Worm (Caenorhabditis elegans) whole organism, L1 larva: ENCODE results near the gene nhr-46.

Source experiments
- C16A3.4 ChIP-seq: fragments of 150-350 bp; optimal IDR thresholded peaks from 2 replicates; lab custom pipeline; 2014; ENCODE audit warnings: missing biosample characterization, missing genetic modification characterization
- C34B4.2 ChIP-seq: sonication (generic microtip); optimal IDR thresholded peaks from 2 replicates; lab custom pipeline; 2017; ENCODE audit warnings: mild to moderate bottlenecking, missing genetic modification characterization, missing compliant biosample characterization
- blmp-1 ChIP-seq: fragments of 150-350 bp; optimal IDR thresholded peaks from 2 replicates; lab custom pipeline; 2014; ENCODE audit warnings: missing biosample characterization, missing genetic modification characterization
- ceh-63 ChIP-seq: fragments of 200-800 bp; sonication (Bioruptor generic); optimal IDR thresholded peaks from 2 replicates; lab custom pipeline; 2018; ENCODE audit warnings: mild to moderate bottlenecking, missing genetic modification characterization, missing compliant biosample characterization
- ceh-8 ChIP-seq: fragments of 200-800 bp; sonication (Bioruptor generic); optimal IDR thresholded peaks from 2 replicates; lab custom pipeline; 2018; ENCODE audit warnings: mild to moderate bottlenecking, missing genetic modification characterization, moderate library complexity, missing compliant biosample characterization
- ceh-88 ChIP-seq: fragments of 200-800 bp; sonication (Bioruptor generic); IDR thresholded peaks from 2 replicates; pipeline ENCODE4 v1.3.6; 2022; ENCODE audit warnings: missing genetic modification characterization, missing compliant biosample characterization
- ceh-90 ChIP-seq: sonication (generic microtip); optimal IDR thresholded peaks from 2 replicates; lab custom pipeline; 2016; ENCODE audit warnings: missing genetic modification characterization, missing compliant biosample characterization
- efl-1 ChIP-seq, 4 experiments: fragments of 150-350 bp; optimal IDR thresholded peaks in 3 of 4; peaks in 1 of 4; 1 replicate in 1 of 4; 2 replicates in 3 of 4; lab custom pipeline; 2014; ENCODE audit warnings: missing biosample characterization in 2 of 4, missing genetic modification characterization in 2 of 4, missing genetic modification reagents in 2 of 4
- ets-5 ChIP-seq: fragments of 200-800 bp; sonication (Bioruptor generic); IDR thresholded peaks from 2 replicates; pipeline ENCODE4 v1.3.6; 2022; ENCODE audit warnings: missing genetic modification characterization, missing compliant biosample characterization
- fos-1 ChIP-seq: fragments of 150-350 bp; optimal IDR thresholded peaks from 2 replicates; lab custom pipeline; 2014; ENCODE audit warnings: missing biosample characterization, missing genetic modification characterization
- lin-14 ChIP-seq: fragments of 200-800 bp; sonication (Bioruptor generic); optimal IDR thresholded peaks from 2 replicates; lab custom pipeline; 2018; ENCODE audit warnings: mild to moderate bottlenecking, missing genetic modification characterization, moderate library complexity, missing compliant biosample characterization
- lin-15B ChIP-seq: fragments of 150-350 bp; sonication (generic microtip); optimal IDR thresholded peaks from 3 replicates; lab custom pipeline; 2014; ENCODE audit warnings: missing biosample characterization, missing genetic modification characterization
- lsy-2 ChIP-seq, 2 experiments: fragments of 150-350 bp; optimal IDR thresholded peaks; 2 replicates each; lab custom pipeline; 2014; ENCODE audit warnings: missing biosample characterization in 2 of 2, missing genetic modification characterization in 2 of 2
- mdl-1 ChIP-seq, 2 experiments: fragments of 150-350 bp; optimal IDR thresholded peaks; 2 replicates each; lab custom pipeline; 2014 to 2017; ENCODE audit warnings: missing biosample characterization in 2 of 2, missing genetic modification characterization in 2 of 2, inconsistent platforms in 1 of 2
- mep-1 ChIP-seq: fragments of 150-350 bp; optimal IDR thresholded peaks from 2 replicates; lab custom pipeline; 2014; ENCODE audit warnings: missing biosample characterization, missing genetic modification characterization
- nhr-71 ChIP-seq: sonication (generic microtip); optimal IDR thresholded peaks from 2 replicates; lab custom pipeline; 2016; ENCODE audit warnings: mild to moderate bottlenecking, missing genetic modification characterization, moderate library complexity, missing compliant biosample characterization
- nhr-76 ChIP-seq: sonication (generic microtip); optimal IDR thresholded peaks from 2 replicates; lab custom pipeline; 2017; ENCODE audit warnings: missing biosample characterization, missing genetic modification characterization
- nhr-77 ChIP-seq: fragments of 150-350 bp; optimal IDR thresholded peaks from 2 replicates; lab custom pipeline; 2014; ENCODE audit warnings: missing biosample characterization, missing genetic modification characterization
- nhr-85 ChIP-seq: sonication (generic microtip); peaks from one replicate; lab custom pipeline; 2016; ENCODE audit warnings: missing genetic modification characterization, inconsistent platforms, missing compliant biosample characterization
- snu-23 ChIP-seq: sonication (generic microtip); optimal IDR thresholded peaks from 2 replicates; lab custom pipeline; 2016; ENCODE audit warnings: missing genetic modification characterization, missing compliant biosample characterization
- swsn-7 ChIP-seq: sonication (generic microtip); optimal IDR thresholded peaks from 2 replicates; lab custom pipeline; 2016; ENCODE audit warnings: missing genetic modification characterization, missing compliant biosample characterization
- tbx-2 ChIP-seq: sonication (generic microtip); optimal IDR thresholded peaks from 2 replicates; lab custom pipeline; 2016; ENCODE audit warnings: missing genetic modification characterization, missing compliant biosample characterization
- unc-98 ChIP-seq: fragments of 200-800 bp; sonication (Bioruptor generic); IDR thresholded peaks from 2 replicates; pipeline ENCODE4 v1.3.6; 2022; ENCODE audit warnings: missing genetic modification characterization, missing compliant biosample characterization

The nhr-46 gene

ce11 chrIV:5703443-5703842 lies 54.2 kb downstream of the nhr-46 start, which contains the start of the genes C55C3.73 and perm-5:
C55C3.73 (minus strand) TSS chrIV:5703451.
perm-5 (minus strand) TSS chrIV:5703468.
- peak in 1 of 2 experiments; percentile 2 for TF ChIP-seq efl-1 (optimal IDR thresholded peaks at IDR 0.05; lab: Kevin White, UChicago)
- TF ChIP-seq efl-1 (GFP tag; optimal IDR thresholded peaks at IDR 0.05 in 1 of 2; lab: Kevin White, UChicago), result no peak
- TF ChIP-seq fos-1, result no peak
- no peak for TF ChIP-seq ets-5 (GFP tag; lab: Robert Waterston, UW)
- TF ChIP-seq, all 84 proteins: peak for 1

- TF ChIP-seq nhr-71 (tag; lab: Kevin White, UChicago) (no peak), mdl-1 (tag; optimal IDR thresholded peaks at IDR 0.05; lab: Kevin White, UChicago) (no peak), unc-98 (no peak), efl-1 (optimal IDR thresholded peaks at IDR 0.05; lab: Kevin White, UChicago) (no peak), efl-1 (GFP tag; optimal IDR thresholded peaks at IDR 0.05 in 1 of 2; lab: Kevin White, UChicago) (no peak), lsy-2 (tag; optimal IDR thresholded peaks at IDR 0.05; lab: Kevin White, UChicago) (no peak), C34B4.2 (tag; lab: Kevin White, UChicago) (no peak), tbx-2 (tag; lab: Kevin White, UChicago) (no peak), blmp-1 (tag; lab: Kevin White, UChicago) (peak; percentile 62), lin-14 (GFP tag; lab: Kevin White, UChicago) (peak; percentile 44), ceh-90 (tag; lab: Kevin White, UChicago) (no peak), snu-23 (no peak), nhr-85 (peak; percentile 82), swsn-7 (no peak), ceh-8 (GFP tag; lab: Kevin White, UChicago) (no peak), lin-15B (no peak)
Measured at ce11 chrIV:5701646-5702045, 56.0 kb downstream of the nhr-46 start.

- TF ChIP-seq blmp-1 (tag; lab: Kevin White, UChicago), result peak; percentile 79
- TF ChIP-seq nhr-76 (tag; lab: Kevin White, UChicago), result no peak
- no peak for TF ChIP-seq C16A3.4 (tag; lab: Kevin White, UChicago)
- TF ChIP-seq swsn-7, result no peak
- TF ChIP-seq mdl-1 (tag; optimal IDR thresholded peaks at IDR 0.05; lab: Kevin White, UChicago), result no peak
- peak; percentile 64 for TF ChIP-seq mep-1 (tag; lab: Kevin White, UChicago)
- no peak for TF ChIP-seq nhr-77 (tag; lab: Kevin White, UChicago)
- TF ChIP-seq ceh-63 (GFP tag; lab: Kevin White, UChicago), result no peak
- TF ChIP-seq ceh-88, result no peak
- peak; percentile 65 for TF ChIP-seq nhr-85
Measured at ce11 chrIV:5700372-5700771, 57.3 kb downstream of the nhr-46 start.
